Worm (Caenorhabditis elegans): ENCODE results near the gene fut-5.

fut-5 gene

DNA sequence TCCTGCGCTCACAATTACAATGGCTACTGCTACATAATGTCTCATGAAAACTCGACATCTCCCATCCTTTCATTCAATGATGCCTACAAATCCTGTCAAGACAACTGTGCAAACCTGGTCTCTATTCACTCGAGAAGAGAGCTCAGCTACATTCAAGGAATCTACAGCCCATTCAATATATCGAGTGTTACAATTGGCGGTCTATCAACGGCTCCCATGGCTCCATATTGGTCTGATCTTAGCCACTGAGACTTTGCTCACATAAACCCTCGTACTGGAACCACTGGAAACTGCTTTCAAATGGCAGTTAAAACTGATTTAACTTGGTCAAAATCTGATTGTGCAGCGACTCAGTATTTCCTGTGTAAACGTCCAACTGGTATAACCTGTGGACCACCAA, 8.0 kb upstream of the fut-5 start, which contains the start of gene T05A7.3:
Gene T05A7.3, plus strand, starts transcription at position 301 of the 400 bp plus-strand sequence.
- TF ChIP-seq unc-62 (GFP tag; optimal IDR thresholded peaks at IDR 0.05): no peak

DNA sequence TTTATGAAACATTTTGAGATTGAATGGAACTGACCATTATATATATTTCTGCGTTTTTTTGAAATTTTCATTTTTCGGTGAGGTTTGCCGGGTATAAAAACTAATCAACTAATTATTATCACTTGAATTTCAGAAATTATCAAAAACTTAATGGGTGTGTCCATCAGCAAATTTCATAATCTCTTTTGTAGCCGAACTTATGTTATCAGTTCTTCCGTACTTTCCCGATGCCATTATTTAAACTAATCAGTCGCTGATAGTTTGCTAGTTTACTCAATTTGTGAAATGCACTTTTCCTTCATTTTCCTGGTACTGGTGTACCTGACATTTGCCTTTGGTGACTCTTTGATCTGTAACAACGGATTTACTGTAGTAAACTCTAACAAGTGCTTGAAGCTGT, 6.7 kb upstream of the fut-5 start:
- no peak for TF ChIP-seq unc-62 (GFP tag; optimal IDR thresholded peaks at IDR 0.05)

DNA sequence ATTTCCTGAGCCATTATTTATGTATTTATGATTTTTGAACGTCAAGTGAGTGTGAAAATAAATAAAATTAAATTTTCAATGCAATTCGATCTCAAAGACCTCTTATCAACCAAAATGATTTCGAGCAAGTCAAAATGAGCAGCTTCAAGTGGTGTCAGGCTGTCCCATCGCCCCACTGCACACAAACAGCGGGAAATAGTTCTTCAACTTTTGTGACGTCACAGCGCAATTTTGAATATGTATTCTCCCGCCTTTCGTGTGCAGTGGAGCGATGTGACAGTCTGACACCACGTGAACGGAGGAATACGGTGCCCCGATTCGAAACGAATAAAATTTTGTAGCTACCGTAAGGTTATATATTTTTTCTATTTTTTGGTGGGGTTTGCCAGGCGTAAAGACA, 6.2 kb upstream of the fut-5 start:
- no peak for TF ChIP-seq unc-62 (GFP tag; optimal IDR thresholded peaks at IDR 0.05)

DNA sequence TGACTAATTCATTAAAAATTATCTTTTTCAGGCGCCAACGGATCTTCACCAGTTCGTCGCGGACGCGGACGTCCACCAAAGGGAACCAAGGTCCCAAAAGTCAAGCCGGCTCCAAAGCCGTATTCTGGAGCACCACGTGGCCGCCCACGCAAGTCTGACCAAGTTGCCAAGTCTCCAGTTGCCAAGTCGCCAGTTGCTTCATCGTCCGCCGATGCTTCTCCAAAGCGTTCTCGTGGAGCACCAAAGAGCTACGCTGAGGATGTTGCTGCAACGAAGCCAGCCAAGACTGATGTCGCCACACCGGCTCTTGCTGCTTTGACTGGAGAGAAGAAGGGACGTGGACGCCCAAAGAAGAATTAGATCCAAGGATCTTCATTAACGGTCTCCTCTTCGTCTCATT, 5.8 kb upstream of the fut-5 start:
- no peak for TF ChIP-seq unc-62 (GFP tag; optimal IDR thresholded peaks at IDR 0.05)

DNA sequence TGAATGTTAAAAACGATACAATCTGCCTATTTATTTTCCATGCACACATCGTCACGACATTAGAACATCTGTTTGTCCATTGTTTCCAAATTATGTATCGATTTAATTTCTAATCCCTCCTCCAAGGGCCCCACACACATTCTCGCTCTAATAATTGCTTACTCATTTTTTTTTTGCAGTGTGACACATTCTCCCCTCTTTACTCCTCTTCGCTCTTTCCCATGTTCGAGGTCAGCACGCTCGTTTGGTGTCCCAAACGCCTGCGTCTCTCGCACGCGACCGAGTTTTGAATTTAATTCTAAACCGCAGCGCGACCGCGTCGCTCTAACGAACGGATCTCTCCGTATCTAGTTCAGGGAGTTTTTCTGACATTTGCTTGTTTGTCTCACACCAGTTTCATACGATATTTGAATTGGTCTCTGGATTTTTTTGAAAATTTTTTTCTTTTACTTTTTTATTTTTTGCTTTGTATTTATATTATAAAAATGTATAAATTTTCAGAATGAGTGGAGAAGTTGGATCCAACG, 5.2 kb upstream of the fut-5 start, which contains the start of the genes clec-140 and hmg-11:
Gene clec-140, plus strand, starts transcription at position 477 of the 527 bp plus-strand sequence.
Gene hmg-11, plus strand, starts transcription at position 502 of the 527 bp plus-strand sequence.
- TF ChIP-seq unc-62 (GFP tag; optimal IDR thresholded peaks at IDR 0.05): no peak

DNA sequence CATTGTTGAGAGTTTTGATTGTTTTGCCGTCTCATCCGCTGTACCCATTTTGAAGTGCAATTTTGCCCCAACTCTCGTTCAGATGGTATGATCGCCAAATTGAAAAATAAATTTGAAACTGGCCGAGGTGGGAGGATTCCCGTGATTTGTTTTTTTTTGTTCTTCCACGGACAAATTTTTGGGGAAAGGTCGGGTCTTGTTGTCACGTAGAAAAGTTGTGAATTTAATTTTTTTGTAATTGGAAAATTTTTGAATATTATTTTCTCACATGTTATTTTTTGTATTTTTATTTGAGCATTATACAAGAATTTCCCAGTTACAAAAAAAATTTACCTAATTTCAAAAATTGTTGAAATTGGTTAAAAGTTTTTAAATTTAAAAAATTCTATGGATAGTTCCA, 4.2 kb upstream of the fut-5 start, which contains the start of gene T05A7.6:
Gene T05A7.6, minus strand, starts transcription at position 101 of the 400 bp plus-strand sequence.
- TF ChIP-seq unc-62 (GFP tag; optimal IDR thresholded peaks at IDR 0.05): no peak

DNA sequence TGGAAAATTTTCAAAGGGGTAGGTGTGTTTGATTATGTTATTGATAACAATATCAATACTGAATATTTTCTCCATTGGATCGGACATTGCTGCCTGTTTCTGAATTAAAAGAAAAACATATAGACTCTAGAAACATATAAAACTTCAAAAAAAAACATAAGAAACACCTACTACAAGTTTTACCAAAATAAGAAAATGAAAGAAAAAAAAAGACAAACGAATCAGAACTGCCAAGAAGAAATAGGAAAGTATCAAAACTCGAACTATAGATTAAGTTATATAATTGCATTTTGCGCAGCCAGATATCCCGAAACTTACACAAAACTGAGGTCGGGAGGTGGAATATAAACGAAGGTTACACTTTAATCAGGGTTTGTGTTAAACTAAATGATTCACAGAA, 2.1 kb downstream of the fut-5 start, which contains the start of gene T05A7.11:
Gene T05A7.11, minus strand, starts transcription at position 101 of the 400 bp plus-strand sequence.
- TF ChIP-seq unc-62 (GFP tag; optimal IDR thresholded peaks at IDR 0.05): no peak

DNA sequence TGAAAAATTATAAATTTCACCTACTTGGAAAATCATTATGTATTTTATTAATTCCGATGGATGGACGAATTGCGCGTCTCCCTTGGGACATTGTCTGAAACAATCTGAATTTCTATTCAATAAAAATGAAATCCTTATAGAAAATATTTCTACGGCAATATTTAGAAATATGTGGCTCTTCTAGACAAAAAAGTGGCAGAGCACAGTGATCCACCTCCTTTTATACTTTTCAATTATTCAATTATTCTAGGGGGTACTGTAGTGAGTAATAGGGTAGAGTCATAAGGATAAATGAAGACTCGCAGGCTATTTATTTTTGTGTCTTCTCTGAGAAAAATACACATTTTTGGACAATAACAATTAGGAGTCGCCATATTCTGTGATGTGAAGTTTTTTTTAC, 4.3 kb downstream of the fut-5 start, which contains the start of gene T05A7.12:
Gene T05A7.12, minus strand, starts transcription at position 101 of the 400 bp plus-strand sequence.
- no peak for TF ChIP-seq unc-62 (GFP tag; optimal IDR thresholded peaks at IDR 0.05)

DNA sequence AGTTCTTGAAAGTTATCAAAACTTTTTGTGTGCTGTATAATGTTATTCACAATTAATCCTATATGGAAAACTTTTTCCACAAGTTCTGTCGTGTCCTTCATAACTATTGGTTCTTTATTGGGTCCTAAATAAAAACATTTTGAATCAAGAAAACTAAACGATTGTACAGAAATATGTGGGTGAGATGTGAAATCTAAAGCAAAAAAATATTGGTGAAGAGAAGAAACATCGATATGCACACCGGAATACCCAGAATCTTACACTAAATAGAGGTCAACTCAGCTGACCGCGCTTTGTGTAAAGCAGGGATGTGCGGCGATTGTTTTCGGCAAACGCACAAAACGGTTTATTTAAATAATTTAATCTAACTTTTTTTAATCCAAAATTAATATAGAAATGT, 6.2 kb downstream of the fut-5 start, which contains the start of gene T05A7.13:
Gene T05A7.13, minus strand, starts transcription at position 101 of the 400 bp plus-strand sequence.
- no peak for TF ChIP-seq unc-62 (GFP tag; optimal IDR thresholded peaks at IDR 0.05)

DNA sequence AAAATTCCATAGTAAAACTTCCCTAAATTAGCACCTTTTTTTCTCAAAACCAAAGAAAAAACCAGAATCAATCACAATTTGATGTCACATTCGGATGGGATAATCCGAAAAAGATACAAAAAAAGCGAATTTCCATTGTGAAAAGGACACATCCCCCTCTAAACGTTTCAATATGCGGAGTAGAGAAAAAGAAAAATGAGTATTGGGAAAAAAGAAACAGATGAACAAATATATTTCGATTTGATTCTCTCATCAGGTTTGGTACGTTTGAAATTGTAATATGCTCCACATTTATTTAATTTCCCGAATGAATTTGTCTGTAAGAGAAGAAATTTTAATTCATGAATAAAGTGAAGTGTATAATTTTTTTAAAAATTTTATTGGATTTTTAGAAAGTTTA, 9.2 kb downstream of the fut-5 start:
- no peak for TF ChIP-seq unc-62 (GFP tag; optimal IDR thresholded peaks at IDR 0.05)

DNA sequence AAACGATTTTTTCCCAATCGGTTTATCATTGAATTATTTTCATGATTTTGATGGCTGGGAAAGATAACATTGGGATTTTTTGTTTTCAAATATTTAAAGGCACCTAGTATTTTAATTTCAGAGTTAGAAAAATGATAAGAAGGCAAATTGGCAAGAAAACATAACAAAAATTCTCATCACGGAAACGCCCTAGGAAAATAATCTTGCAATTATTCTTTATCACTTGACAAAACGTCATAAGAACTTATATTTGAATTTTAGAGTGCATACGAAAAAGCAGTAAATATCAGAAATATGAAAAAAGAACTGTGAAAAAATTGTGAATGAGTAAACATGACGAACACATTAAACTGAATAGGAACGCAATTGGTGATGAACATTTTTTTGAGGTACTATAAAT, 10.1 kb downstream of the fut-5 start:
- no peak for TF ChIP-seq unc-62 (GFP tag; optimal IDR thresholded peaks at IDR 0.05)

DNA sequence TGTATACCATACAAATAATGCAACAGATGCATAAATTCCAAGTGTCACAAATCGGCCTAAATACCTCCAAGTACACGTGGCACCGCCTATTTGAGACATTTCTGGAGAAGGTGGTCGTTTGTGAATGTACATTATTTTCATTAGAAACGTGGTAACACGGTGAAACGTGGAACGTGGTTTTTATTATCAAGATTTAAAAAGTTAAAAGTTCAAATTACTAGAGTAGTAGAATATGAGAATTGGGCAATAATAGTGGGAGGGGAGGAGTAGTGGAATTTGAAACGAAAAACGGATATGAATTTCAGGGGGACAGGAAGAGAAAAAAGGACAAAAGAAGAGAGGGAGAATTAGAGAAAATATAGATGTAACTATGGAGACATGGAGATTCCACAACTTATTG, 11.6 kb downstream of the fut-5 start, which contains the start of gene fut-6:
Gene fut-6, minus strand, starts transcription at position 101 of the 400 bp plus-strand sequence.
- no peak for TF ChIP-seq unc-62 (GFP tag; optimal IDR thresholded peaks at IDR 0.05)

DNA sequence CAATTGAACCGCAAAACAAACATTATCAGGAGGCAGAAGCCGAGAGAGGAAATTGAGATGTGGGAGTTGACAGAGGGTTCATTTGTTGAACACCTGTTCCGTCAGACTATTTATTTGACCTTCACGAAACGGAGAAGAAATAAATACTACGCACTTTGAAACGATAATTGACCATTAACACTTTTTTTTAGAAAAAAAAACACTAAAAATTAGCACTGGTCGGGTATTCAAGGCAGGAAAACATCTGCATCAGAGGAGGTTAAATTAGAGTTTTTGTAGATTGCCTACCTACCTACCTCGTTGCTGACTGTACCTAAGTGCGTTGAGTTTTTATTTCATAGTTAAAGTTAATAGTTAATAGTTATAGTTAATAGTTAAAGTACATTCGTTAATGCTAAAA, 17.4 kb downstream of the fut-5 start:
- no peak for TF ChIP-seq unc-62 (GFP tag; optimal IDR thresholded peaks at IDR 0.05)

DNA sequence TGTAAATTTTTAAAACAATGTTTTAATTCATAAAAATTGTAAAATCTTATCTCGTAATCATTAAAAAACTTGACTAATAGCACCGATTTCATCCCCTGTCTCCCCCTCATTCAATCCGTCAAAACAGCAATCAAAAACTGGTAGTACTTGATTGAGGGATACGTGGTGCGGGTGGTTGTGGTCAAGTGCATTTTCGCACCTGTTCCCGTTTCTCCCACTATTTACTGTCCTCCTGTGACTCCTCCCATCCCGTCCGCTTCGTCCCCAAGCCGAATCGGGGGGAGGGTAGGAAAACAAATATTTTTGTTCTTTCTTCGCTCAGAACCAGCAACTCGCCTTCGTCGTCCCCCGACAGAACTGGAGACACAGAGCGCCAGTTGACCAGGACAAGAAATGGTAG, 18.7 kb downstream of the fut-5 start, which contains the start of gene lgc-27:
Gene lgc-27, plus strand, starts transcription at position 301 of the 400 bp plus-strand sequence.
- no peak for TF ChIP-seq unc-62 (GFP tag; optimal IDR thresholded peaks at IDR 0.05)

DNA sequence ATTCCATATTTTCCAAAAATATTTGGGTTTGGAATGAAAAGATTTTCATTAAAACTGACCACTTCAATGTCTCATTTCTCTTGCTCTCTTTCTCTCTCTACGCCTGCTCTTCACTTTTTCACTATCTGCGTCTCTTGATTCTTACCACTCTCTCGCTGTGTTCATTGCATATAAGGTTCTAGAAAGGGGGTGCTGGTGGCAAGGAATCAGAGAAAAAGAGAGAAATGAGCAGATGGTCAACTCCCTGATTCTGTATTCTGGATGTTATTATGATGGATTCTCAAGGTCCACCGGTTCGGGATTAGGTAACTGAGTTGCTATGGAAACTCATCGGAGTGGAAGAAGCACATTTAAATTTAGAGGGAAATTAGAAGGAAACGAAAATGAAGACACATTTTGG, 26.7 kb downstream of the fut-5 start:
- TF ChIP-seq unc-62 (GFP tag; optimal IDR thresholded peaks at IDR 0.05): no peak

DNA sequence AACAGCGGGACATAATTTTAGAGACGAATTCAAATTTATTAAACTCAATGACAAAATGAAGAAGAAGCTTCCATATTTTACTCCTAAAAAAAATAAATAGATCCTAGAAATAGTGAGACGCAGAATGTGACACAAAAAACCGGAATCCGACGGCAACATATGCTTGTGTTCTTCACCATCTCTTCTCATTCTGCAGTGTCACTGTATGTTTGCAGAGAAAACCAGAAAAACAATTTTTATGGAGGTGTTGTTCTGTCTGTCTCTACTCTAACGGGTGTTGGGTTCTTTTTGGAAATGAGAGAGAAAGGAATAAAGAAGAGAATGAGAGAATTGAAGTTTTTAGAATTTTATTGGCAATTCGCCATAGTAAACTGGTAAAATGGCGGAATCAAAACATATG, 28.6 kb downstream of the fut-5 start:
- no peak for TF ChIP-seq unc-62 (GFP tag; optimal IDR thresholded peaks at IDR 0.05)

DNA sequence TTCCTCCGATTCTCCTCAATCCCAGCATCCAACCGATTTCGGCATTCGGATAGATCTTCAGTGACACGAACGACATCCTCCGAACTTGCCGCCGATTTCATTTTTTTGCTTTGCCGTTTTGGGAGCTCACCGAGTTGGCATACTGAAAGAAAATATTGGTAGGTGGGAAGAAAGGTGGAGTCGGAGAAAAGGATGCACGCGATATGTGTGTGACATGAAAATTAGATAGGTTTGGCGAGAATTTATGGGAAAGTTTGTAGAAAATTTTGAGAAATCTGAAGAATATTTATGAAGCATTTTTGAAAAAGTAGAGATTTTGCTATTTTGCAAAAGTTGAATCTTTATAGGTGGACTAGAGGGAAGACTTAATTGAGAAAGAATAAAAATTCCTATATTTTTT, 29.2 kb downstream of the fut-5 start, which contains the start of gene che-10:
Gene che-10, minus strand, starts transcription at position 101 of the 400 bp plus-strand sequence.
- no peak for TF ChIP-seq unc-62 (GFP tag; optimal IDR thresholded peaks at IDR 0.05)
